Worm (Caenorhabditis elegans): ENCODE measurements around the gene tag-243.

Gene tag-243

DNA sequence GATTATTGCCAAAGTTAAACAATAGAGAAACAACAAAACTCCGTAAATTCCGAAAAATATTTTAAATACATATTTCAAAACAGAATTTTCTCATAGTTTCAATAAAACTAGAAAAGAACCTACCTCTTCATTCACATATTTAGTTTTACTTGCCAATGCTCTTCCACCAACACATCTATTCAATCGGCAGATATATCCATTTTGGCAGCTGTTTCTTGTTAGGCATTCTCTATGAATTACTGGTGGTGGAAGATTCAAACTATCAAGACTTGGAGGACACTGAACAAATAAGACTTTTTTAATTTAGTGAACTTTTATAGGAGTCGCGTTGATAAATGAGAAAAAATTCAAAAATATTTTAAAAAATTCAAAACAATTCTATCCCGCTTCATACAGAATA, 40.9 kb downstream of the tag-243 start:
- TF ChIP-seq ceh-13 (GFP tag; optimal IDR thresholded peaks at IDR 0.05), result no peak
- no peak for TF ChIP-seq pes-1 (GFP tag; IDR thresholded peaks at IDR 0.05)
- TF ChIP-seq flt-1 (GFP tag; IDR thresholded peaks at IDR 0.05), result no peak
- TF ChIP-seq hmbx-1 (tag; optimal IDR thresholded peaks at IDR 0.05), result no peak
- no peak for TF ChIP-seq B0310.2 (tag; optimal IDR thresholded peaks at IDR 0.05)
- no peak for TF ChIP-seq hnd-1 (tag; optimal IDR thresholded peaks at IDR 0.05)
- no peak for TF ChIP-seq tbx-37 (GFP tag; conservative IDR thresholded peaks at IDR 0.05)
- TF ChIP-seq ceh-36 (tag; optimal IDR thresholded peaks at IDR 0.05), result no peak
- no peak for TF ChIP-seq F13C5.2 (tag; optimal IDR thresholded peaks at IDR 0.05)
- TF ChIP-seq tbx-11 (GFP tag; IDR thresholded peaks at IDR 0.05), result no peak
- TF ChIP-seq aly-1 (tag; optimal IDR thresholded peaks at IDR 0.05), result no peak
- no peak for TF ChIP-seq scrt-1 (GFP tag; IDR thresholded peaks at IDR 0.05)
- TF ChIP-seq tra-4 (tag; optimal IDR thresholded peaks at IDR 0.05), result no peak
- TF ChIP-seq ama-1 (optimal IDR thresholded peaks at IDR 0.05), result no peak

ce11 chrIII:4646246-4646645, 42.0 kb downstream of the tag-243 start, which contains the start of gene pqn-29:
TSS of gene pqn-29 (minus strand) at chrIII:4646346.
- no peak for TF ChIP-seq ets-7 (tag; optimal IDR thresholded peaks at IDR 0.05)
- no peak for TF ChIP-seq hmg-4 (GFP tag; optimal IDR thresholded peaks at IDR 0.05)
- TF ChIP-seq ceh-13 (GFP tag; optimal IDR thresholded peaks at IDR 0.05), result no peak
- no peak for TF ChIP-seq ceh-36 (tag; optimal IDR thresholded peaks at IDR 0.05)
- no peak for TF ChIP-seq F13C5.2 (tag; optimal IDR thresholded peaks at IDR 0.05)
- no peak for TF ChIP-seq tbx-11 (GFP tag; IDR thresholded peaks at IDR 0.05)
- no peak for TF ChIP-seq sea-1 (GFP tag; conservative IDR thresholded peaks at IDR 0.05)
- no peak for TF ChIP-seq scrt-1 (GFP tag; IDR thresholded peaks at IDR 0.05)
- TF ChIP-seq pes-1 (GFP tag; IDR thresholded peaks at IDR 0.05), result no peak
- TF ChIP-seq B0310.2 (tag; optimal IDR thresholded peaks at IDR 0.05), result no peak
- no peak for TF ChIP-seq tbx-37 (GFP tag; conservative IDR thresholded peaks at IDR 0.05)
- no peak for TF ChIP-seq ama-1 (optimal IDR thresholded peaks at IDR 0.05)
- TF ChIP-seq hnd-1 (tag; optimal IDR thresholded peaks at IDR 0.05), result no peak
- no peak for TF ChIP-seq hmbx-1 (tag; optimal IDR thresholded peaks at IDR 0.05)
- no peak for TF ChIP-seq aly-1 (tag; optimal IDR thresholded peaks at IDR 0.05)
- TF ChIP-seq flt-1 (GFP tag; IDR thresholded peaks at IDR 0.05), result no peak

ce11 chrIII:4643262-4643661, 45.0 kb downstream of the tag-243 start, which contains the start of gene pfas-1:
TSS of gene pfas-1 (minus strand) at chrIII:4643310.
- TF ChIP-seq ceh-36 (tag; optimal IDR thresholded peaks at IDR 0.05) (no peak), sea-1 (GFP tag; conservative IDR thresholded peaks at IDR 0.05) (no peak), hnd-1 (tag; optimal IDR thresholded peaks at IDR 0.05) (no peak), ceh-13 (GFP tag; optimal IDR thresholded peaks at IDR 0.05) (no peak), B0310.2 (tag; optimal IDR thresholded peaks at IDR 0.05) (no peak), aly-1 (tag; optimal IDR thresholded peaks at IDR 0.05) (no peak), scrt-1 (GFP tag; IDR thresholded peaks at IDR 0.05) (no peak), hmg-4 (GFP tag; optimal IDR thresholded peaks at IDR 0.05) (no peak)
